Fruit fly (Drosophila melanogaster) whole organism, prepupa: ENCODE results near the gene CG32817.

Experiments
- Blimp-1 ChIP-seq: fragments of 200-800 bp; sonication (Bioruptor generic); optimal IDR thresholded peaks from 3 replicates; lab custom pipeline; 2017; ENCODE audit warnings: missing biosample characterization, missing genetic modification characterization, mild to moderate bottlenecking, moderate library complexity, missing genetic modification reagents
- CG10631 ChIP-seq: fragments of 200-800 bp; sonication (Bioruptor generic); optimal IDR thresholded peaks from 2 replicates; lab custom pipeline; 2016; ENCODE audit warnings: missing biosample characterization, missing genetic modification characterization
- CG11294 ChIP-seq: fragments of 200-800 bp; sonication (Bioruptor generic); IDR thresholded peaks from 2 replicates; pipeline ENCODE4 v1.3.6; 2022; ENCODE audit warnings: missing biosample characterization, missing genetic modification characterization
- CG11762 ChIP-seq: fragments of 200-800 bp; sonication (Bioruptor generic); optimal IDR thresholded peaks from 3 replicates; lab custom pipeline; 2016; ENCODE audit warnings: missing biosample characterization, missing genetic modification characterization; ENCODE audit not compliant: insufficient read depth
- CG15336 ChIP-seq: fragments of 200-800 bp; sonication (Bioruptor generic); IDR thresholded peaks from 2 replicates; pipeline ENCODE4 v1.3.6; 2022; ENCODE audit warnings: missing biosample characterization, missing genetic modification characterization
- CG1621 ChIP-seq: fragments of 200-800 bp; sonication (Bioruptor generic); optimal IDR thresholded peaks from 3 replicates; lab custom pipeline; 2018; ENCODE audit warnings: missing biosample characterization, mild to moderate bottlenecking, missing genetic modification characterization
- CG16779 ChIP-seq: fragments of 200-800 bp; sonication (Bioruptor generic); optimal IDR thresholded peaks from 3 replicates; lab custom pipeline; 2017; ENCODE audit warnings: missing biosample characterization, mild to moderate bottlenecking, missing genetic modification characterization
- CG31627 ChIP-seq: fragments of 200-800 bp; sonication (Bioruptor generic); optimal IDR thresholded peaks from 3 replicates; lab custom pipeline; 2016; ENCODE audit warnings: missing biosample characterization, missing genetic modification characterization
- CG32006 ChIP-seq: fragments of 200-800 bp; sonication (Bioruptor generic); optimal IDR thresholded peaks from 3 replicates; lab custom pipeline; 2017; ENCODE audit warnings: missing biosample characterization, mild to moderate bottlenecking, missing genetic modification characterization
- CG3919 ChIP-seq: fragments of 200-800 bp; sonication (Bioruptor generic); optimal IDR thresholded peaks from 3 replicates; lab custom pipeline; 2016; ENCODE audit warnings: missing biosample characterization, missing genetic modification characterization
- CG6276 ChIP-seq: fragments of 200-800 bp; sonication (Bioruptor generic); optimal IDR thresholded peaks from 2 replicates; lab custom pipeline; 2017; ENCODE audit warnings: missing biosample characterization, mild to moderate bottlenecking, missing genetic modification characterization
- CG6792 ChIP-seq: fragments of 200-800 bp; sonication (Bioruptor generic); optimal IDR thresholded peaks from 3 replicates; lab custom pipeline; 2016; ENCODE audit warnings: missing biosample characterization, missing genetic modification characterization
- CG6854 ChIP-seq: fragments of 200-800 bp; sonication (Bioruptor generic); optimal IDR thresholded peaks from 2 replicates; lab custom pipeline; 2017; ENCODE audit warnings: missing biosample characterization, mild to moderate bottlenecking, missing genetic modification characterization
- CG7368 ChIP-seq: fragments of 200-800 bp; sonication (Bioruptor generic); optimal IDR thresholded peaks from 3 replicates; lab custom pipeline; 2016; ENCODE audit warnings: missing biosample characterization, missing genetic modification characterization
- CG8119 ChIP-seq: fragments of 200-800 bp; sonication (Bioruptor generic); IDR thresholded peaks from 3 replicates; pipeline ENCODE4 v1.3.6; 2022; ENCODE audit warnings: missing biosample characterization, missing genetic modification characterization
- CG8319 ChIP-seq: fragments of 200-800 bp; sonication (Bioruptor generic); optimal IDR thresholded peaks from 3 replicates; lab custom pipeline; 2016; ENCODE audit warnings: missing biosample characterization, missing genetic modification characterization
- CG8632 ChIP-seq: fragments of 200-800 bp; sonication (Bioruptor generic); optimal IDR thresholded peaks from 3 replicates; lab custom pipeline; 2016; ENCODE audit warnings: missing biosample characterization, missing genetic modification characterization
- Eip75B ChIP-seq: fragments of 200-800 bp; sonication (Bioruptor generic); optimal IDR thresholded peaks from 3 replicates; lab custom pipeline; 2016; ENCODE audit warnings: missing biosample characterization, missing genetic modification characterization
- Eip78C ChIP-seq: fragments of 200-800 bp; sonication (Bioruptor generic); peaks from one replicate; lab custom pipeline; 2016; ENCODE audit warnings: missing biosample characterization, missing genetic modification characterization
- Ets96B ChIP-seq: fragments of 200-800 bp; optimal IDR thresholded peaks from 2 replicates; lab custom pipeline; 2019; ENCODE audit warnings: missing biosample characterization, mild to moderate bottlenecking, missing genetic modification characterization, moderate library complexity
- Gug ChIP-seq: fragments of 200-800 bp; sonication (Bioruptor generic); IDR thresholded peaks from 2 replicates; pipeline ENCODE4 v1.3.6; 2022; ENCODE audit warnings: missing biosample characterization, missing genetic modification characterization
- Hr38 ChIP-seq: sonication (Bioruptor generic); optimal IDR thresholded peaks from 2 replicates; lab custom pipeline; 2016; ENCODE audit warnings: missing biosample characterization, missing genetic modification characterization
- Hr39 ChIP-seq: fragments of 200-800 bp; sonication (Bioruptor generic); optimal IDR thresholded peaks from 2 replicates; lab custom pipeline; 2016; ENCODE audit warnings: missing biosample characterization, missing genetic modification characterization
- Hr4 ChIP-seq: fragments of 200-800 bp; sonication (Bioruptor generic); optimal IDR thresholded peaks from 3 replicates; lab custom pipeline; 2016; ENCODE audit warnings: missing biosample characterization, missing genetic modification characterization
- Lpt ChIP-seq: fragments of 200-800 bp; sonication (Bioruptor generic); optimal IDR thresholded peaks from 3 replicates; lab custom pipeline; 2016; ENCODE audit warnings: missing biosample characterization, missing genetic modification characterization
- Met ChIP-seq: fragments of 200-800 bp; sonication (Bioruptor generic); optimal IDR thresholded peaks from 3 replicates; lab custom pipeline; 2016; ENCODE audit warnings: missing biosample characterization, missing genetic modification characterization
- Smox ChIP-seq: fragments of 200-800 bp; sonication (Bioruptor generic); optimal IDR thresholded peaks from 3 replicates; lab custom pipeline; 2016; ENCODE audit warnings: missing biosample characterization, missing genetic modification characterization
- Sox102F ChIP-seq: fragments of 200-800 bp; sonication (Bioruptor generic); optimal IDR thresholded peaks from 2 replicates; lab custom pipeline; 2016; ENCODE audit warnings: missing biosample characterization, mild to moderate bottlenecking, missing genetic modification characterization
- Sox14 ChIP-seq: fragments of 200-800 bp; sonication (Bioruptor generic); optimal IDR thresholded peaks from 3 replicates; lab custom pipeline; 2016; ENCODE audit warnings: missing biosample characterization, missing genetic modification characterization
- achi ChIP-seq: fragments of 200-800 bp; sonication (Bioruptor generic); optimal IDR thresholded peaks from 3 replicates; lab custom pipeline; 2016; ENCODE audit warnings: missing biosample characterization, missing genetic modification characterization
- acj6 ChIP-seq: fragments of 200-800 bp; sonication (Bioruptor generic); optimal IDR thresholded peaks from 3 replicates; lab custom pipeline; 2016; ENCODE audit warnings: missing biosample characterization, missing genetic modification characterization
- cyc ChIP-seq: fragments of 200-800 bp; sonication (Bioruptor generic); optimal IDR thresholded peaks from 3 replicates; lab custom pipeline; 2016; ENCODE audit warnings: missing biosample characterization, missing genetic modification characterization
- dac ChIP-seq: fragments of 200-800 bp; sonication (Bioruptor generic); optimal IDR thresholded peaks from 2 replicates; lab custom pipeline; 2017; ENCODE audit warnings: missing biosample characterization, mild to moderate bottlenecking, missing genetic modification characterization
- esn ChIP-seq: fragments of 200-800 bp; sonication (Bioruptor generic); optimal IDR thresholded peaks from 2 replicates; lab custom pipeline; 2016; ENCODE audit warnings: missing biosample characterization, mild to moderate bottlenecking, missing genetic modification characterization, moderate library complexity
- fd59A ChIP-seq: fragments of 200-800 bp; sonication (Bioruptor generic); optimal IDR thresholded peaks from 2 replicates; lab custom pipeline; 2017; ENCODE audit warnings: missing biosample characterization, mild to moderate bottlenecking, missing genetic modification characterization, missing genetic modification reagents
- fd85E ChIP-seq: fragments of 200-800 bp; sonication (Bioruptor generic); optimal IDR thresholded peaks from 3 replicates; lab custom pipeline; 2016; ENCODE audit warnings: missing biosample characterization, missing genetic modification characterization
- lz ChIP-seq: fragments of 200-800 bp; sonication (Bioruptor generic); optimal IDR thresholded peaks from 3 replicates; lab custom pipeline; 2016; ENCODE audit warnings: missing biosample characterization, missing genetic modification characterization
- pdm3 ChIP-seq: fragments of 200-800 bp; sonication (Bioruptor generic); optimal IDR thresholded peaks from 3 replicates; lab custom pipeline; 2016; ENCODE audit warnings: missing biosample characterization, missing genetic modification characterization
- spab ChIP-seq: fragments of 200-800 bp; sonication (Bioruptor generic); optimal IDR thresholded peaks from 2 replicates; lab custom pipeline; 2017; ENCODE audit warnings: missing biosample characterization, mild to moderate bottlenecking, missing genetic modification characterization, missing genetic modification reagents
- ss ChIP-seq, 2 experiments: fragments of 200-800 bp; sonication (Bioruptor generic); optimal IDR thresholded peaks; 2 replicates in 1 of 2; 3 replicates in 1 of 2; lab custom pipeline; 2017 to 2018; ENCODE audit warnings: mild to moderate bottlenecking in 2 of 2, missing biosample characterization in 2 of 2, missing genetic modification characterization in 2 of 2, moderate library complexity in 1 of 2
- svp ChIP-seq: fragments of 200-800 bp; sonication (Bioruptor generic); peaks from one replicate; lab custom pipeline; 2016; ENCODE audit warnings: missing biosample characterization, missing genetic modification characterization
- topi ChIP-seq: fragments of 200-800 bp; sonication (Bioruptor generic); optimal IDR thresholded peaks from 3 replicates; lab custom pipeline; 2016; ENCODE audit warnings: missing biosample characterization, missing genetic modification characterization

Gene CG32817

DNA sequence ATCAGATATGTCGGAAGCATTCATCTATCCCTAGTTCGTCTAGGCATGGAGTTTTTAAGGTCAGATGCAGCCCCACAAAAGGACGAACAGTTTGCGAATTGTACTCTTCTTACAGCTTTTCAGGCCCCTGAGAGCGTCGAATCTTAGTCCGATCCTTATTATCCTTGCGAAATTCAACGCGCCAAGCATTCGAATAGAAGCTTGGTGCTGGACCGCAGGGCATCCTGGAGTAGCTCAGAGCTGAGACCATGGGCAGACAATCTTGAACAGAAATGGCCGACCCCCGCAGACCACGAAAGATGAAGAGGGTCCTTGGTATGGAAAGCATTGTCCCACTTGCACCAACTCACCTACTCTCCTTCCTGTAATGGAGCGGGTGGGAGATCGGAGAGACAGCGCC is at the start of gene CG32817:
CG32817 (plus strand) TSS at position 301 of the 400 bp plus-strand sequence.
- TF ChIP-seq CG6854 (GFP tag; lab: Kevin White, UChicago): no peak
- TF ChIP-seq CG6792 (GFP tag; lab: Kevin White, UChicago): no peak
- TF ChIP-seq CG8632: no peak
- TF ChIP-seq CG16779 (tag; lab: Kevin White, UChicago): no peak
- TF ChIP-seq CG8319 (GFP tag; lab: Kevin White, UChicago): no peak
- TF ChIP-seq Eip75B (GFP tag; lab: Kevin White, UChicago): no peak
- no peak for TF ChIP-seq Hr39 (GFP tag; lab: Kevin White, UChicago)
- no peak for TF ChIP-seq CG1621
- no peak for TF ChIP-seq achi (GFP tag; lab: Kevin White, UChicago)
- no peak for TF ChIP-seq acj6 (GFP tag; lab: Kevin White, UChicago)
- TF ChIP-seq fd59A (GFP tag; lab: Kevin White, UChicago): no peak
- TF ChIP-seq CG7368 (GFP tag; lab: Kevin White, UChicago): no peak
- no peak for TF ChIP-seq CG10631 (GFP tag; lab: Kevin White, UChicago)
- TF ChIP-seq cyc (GFP tag; lab: Kevin White, UChicago): no peak
- no peak for TF ChIP-seq lz (GFP tag; lab: Kevin White, UChicago)
- no peak for TF ChIP-seq Eip78C

DNA sequence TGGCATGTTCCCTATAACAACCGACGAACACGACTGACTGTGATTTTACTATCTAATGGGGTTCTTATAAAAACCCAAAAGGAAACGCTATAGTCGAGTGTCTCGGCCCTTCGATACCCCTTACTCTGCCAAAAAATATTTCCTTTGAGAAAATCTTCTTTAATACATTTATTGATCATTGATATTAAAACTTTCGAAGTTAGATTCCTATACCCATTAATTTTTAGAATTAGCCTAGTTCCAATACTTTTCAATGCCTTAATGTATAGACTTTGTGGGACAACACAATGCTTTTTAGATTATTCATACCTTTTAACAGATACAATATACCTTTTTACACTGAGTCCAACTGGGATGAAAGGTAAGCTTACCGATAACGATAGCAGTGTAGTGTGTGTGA is 41.5 kb upstream of the CG32817 start, which contains the start of gene Pgcl:
Pgcl (minus strand) TSS at position 45 of the 400 bp plus-strand sequence.
- TF ChIP-seq CG15336 (GFP tag; lab: Robert Waterston, UW) (no peak), Eip78C (no peak), pdm3 (GFP tag; lab: Kevin White, UChicago) (no peak)

DNA sequence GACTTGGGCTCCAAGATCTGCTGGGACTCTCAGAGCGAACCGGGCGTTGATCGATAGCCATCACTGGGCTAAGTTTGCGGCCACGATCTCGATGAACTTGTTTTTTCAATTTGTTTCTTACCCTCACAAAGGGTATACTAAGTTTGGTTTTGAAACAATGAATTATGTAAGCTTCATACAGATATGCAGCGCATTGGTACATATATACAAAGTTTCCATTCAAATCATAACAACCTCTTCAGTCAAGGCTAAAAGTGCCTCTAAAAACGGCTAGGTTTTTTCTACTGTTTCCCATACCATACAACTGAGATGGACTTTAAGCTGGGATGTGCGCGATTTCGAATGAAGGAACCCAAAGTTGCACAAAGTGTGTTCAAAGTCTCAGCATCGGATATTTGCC is 37.6 kb upstream of the CG32817 start:
- TF ChIP-seq CG1621 (no peak), Eip78C (peak; percentile 73), Smox (peak; percentile 11), Sox14 (GFP tag; lab: Kevin White, UChicago) (no peak), CG31627 (GFP tag; lab: Kevin White, UChicago) (peak; percentile 5), Met (GFP tag; lab: Kevin White, UChicago) (peak; percentile 28), svp (GFP tag; lab: Kevin White, UChicago) (peak; percentile 48), Sox102F (GFP tag; lab: Kevin White, UChicago) (peak; percentile 48), CG3919 (no peak), lz (GFP tag; lab: Kevin White, UChicago) (peak; percentile 7), esn (GFP tag; lab: Kevin White, UChicago) (peak; percentile 31), topi (GFP tag; lab: Kevin White, UChicago) (peak; percentile 28), Hr39 (GFP tag; lab: Kevin White, UChicago) (peak; percentile 13)
- TF ChIP-seq, all 60 proteins: peak for 10

DNA sequence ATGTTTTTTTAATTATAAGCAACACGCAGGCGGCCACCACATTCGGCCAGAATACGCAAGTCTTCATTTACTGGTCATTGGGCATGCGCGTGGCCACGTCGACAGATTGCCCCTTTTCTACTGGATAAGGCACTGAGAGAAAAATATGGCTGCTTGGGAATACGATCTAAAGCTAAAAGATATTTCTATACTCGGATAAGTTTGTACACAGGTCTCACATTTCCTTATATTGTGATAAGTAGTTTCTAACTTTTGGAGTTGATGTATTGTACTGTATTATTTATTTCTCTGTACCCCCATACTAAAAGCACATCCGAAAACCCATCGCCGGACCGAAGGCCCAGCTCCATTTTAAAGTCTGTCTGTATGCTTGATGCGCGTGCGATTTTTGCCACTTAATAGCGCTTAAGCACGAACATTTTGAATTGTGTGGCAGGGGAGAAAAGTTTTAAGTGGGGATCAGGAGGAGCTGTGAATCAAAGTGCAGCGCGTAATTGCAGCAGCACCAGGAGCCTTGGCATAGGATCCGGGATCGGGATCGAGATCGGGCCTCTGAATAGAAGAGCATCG is 34.8 kb upstream of the CG32817 start:
- TF ChIP-seq spab (GFP tag; lab: Kevin White, UChicago) (peak; percentile 71), dac (no peak), Ets96B (tag; lab: Kevin White, UChicago) (peak; percentile 75), CG15336 (GFP tag; lab: Robert Waterston, UW) (no peak; the same call in 1 of the 2 replicates), CG8319 (GFP tag; lab: Kevin White, UChicago) (peak; percentile 27), topi (GFP tag; lab: Kevin White, UChicago) (peak; percentile 72), CG6854 (GFP tag; lab: Kevin White, UChicago) (no peak), CG32006 (GFP tag; lab: Kevin White, UChicago) (peak; percentile 21), Hr38 (GFP tag; lab: Kevin White, UChicago) (no peak), CG8632 (peak; percentile 43), esn (GFP tag; lab: Kevin White, UChicago) (peak; percentile 71), fd59A (GFP tag; lab: Kevin White, UChicago) (peak; percentile 75), Met (GFP tag; lab: Kevin White, UChicago) (peak; percentile 64), acj6 (GFP tag; lab: Kevin White, UChicago) (peak; percentile 69), Blimp-1 (no peak), CG1621 (peak; percentile 70), ss (GFP tag; optimal IDR thresholded peaks at IDR 0.05; lab: Kevin White, UChicago) (peak; percentile 73 to 96), Gug (GFP tag; lab: Robert Waterston, UW) (no peak), Sox14 (GFP tag; lab: Kevin White, UChicago) (peak; percentile 60), fd85E (no peak), CG16779 (tag; lab: Kevin White, UChicago) (peak; percentile 23), Hr4 (GFP tag; lab: Kevin White, UChicago) (no peak), CG6276 (GFP tag; lab: Kevin White, UChicago) (no peak), CG11294 (GFP tag; lab: Robert Waterston, UW) (no peak), CG8119 (GFP tag; lab: Robert Waterston, UW) (peak; percentile 47; the same call in 1 of the 3 replicates), Eip78C (peak; percentile 92), CG11762 (GFP tag; lab: Kevin White, UChicago) (peak; percentile 19), Sox102F (GFP tag; lab: Kevin White, UChicago) (peak; percentile 30), Lpt (GFP tag; lab: Kevin White, UChicago) (no peak), svp (GFP tag; lab: Kevin White, UChicago) (peak; percentile 78), CG31627 (GFP tag; lab: Kevin White, UChicago) (peak; percentile 55)
